Worm (Caenorhabditis elegans): ENCODE measurements around the gene set-11.

set-11 gene

DNA sequence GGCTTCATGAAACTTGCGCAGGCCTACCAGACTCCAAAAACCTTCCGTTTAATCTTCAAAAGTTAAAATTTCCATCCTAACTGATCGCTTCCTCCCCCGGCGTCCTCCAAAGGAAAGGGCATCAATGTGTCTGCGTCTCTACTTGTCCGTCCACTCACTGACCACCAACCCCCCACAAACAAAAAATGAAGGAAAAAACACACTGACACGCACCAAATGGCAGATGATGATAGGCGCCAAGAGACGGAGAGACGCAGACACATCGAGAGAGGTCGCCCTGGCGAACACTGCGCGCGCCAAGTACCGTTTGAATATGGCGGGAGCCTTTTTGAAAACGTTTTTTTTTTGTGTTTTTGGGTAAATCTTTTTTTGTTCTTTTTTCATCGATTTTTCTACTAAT is 42.4 kb upstream of the set-11 start (continued):
- TF ChIP-seq pqm-1 (tag; optimal IDR thresholded peaks at IDR 0.05) (no peak), skn-1 (tag; optimal IDR thresholded peaks at IDR 0.05) (no peak), nhr-77 (tag; optimal IDR thresholded peaks at IDR 0.05) (no peak), C34B4.2 (tag; optimal IDR thresholded peaks at IDR 0.05) (no peak), nhr-47 (tag; optimal IDR thresholded peaks at IDR 0.05) (peak; percentile 19), unc-30 (tag; optimal IDR thresholded peaks at IDR 0.05) (no peak), lir-3 (tag; optimal IDR thresholded peaks at IDR 0.05; ENCODE audit: poor library complexity) (no peak), efl-3 (GFP tag; optimal IDR thresholded peaks at IDR 0.05) (no peak), nhr-85 (tag) (peak; percentile 53), mef-2 (tag; optimal IDR thresholded peaks at IDR 0.05) (no peak), ceh-8 (GFP tag; optimal IDR thresholded peaks at IDR 0.05) (no peak), egl-13 (tag; optimal IDR thresholded peaks at IDR 0.05) (no peak), ama-1 (optimal IDR thresholded peaks at IDR 0.05) (no peak), tlp-1 (tag; optimal IDR thresholded peaks at IDR 0.05) (no peak), dsc-1 (tag; optimal IDR thresholded peaks at IDR 0.05) (no peak), Y116A8C.19 (tag; optimal IDR thresholded peaks at IDR 0.05; ENCODE audit: borderline replicate concordance) (no peak), jun-1 (tag; optimal IDR thresholded peaks at IDR 0.05) (no peak), isw-1 (GFP tag; IDR thresholded peaks at IDR 0.05) (no peak), hpl-2 (GFP tag; optimal IDR thresholded peaks at IDR 0.05) (no peak), ceh-88 (GFP tag; IDR thresholded peaks at IDR 0.05) (no peak), unc-62 (GFP tag; optimal IDR thresholded peaks at IDR 0.05) (no peak), snu-23 (GFP tag; optimal IDR thresholded peaks at IDR 0.05) (peak; percentile 33), unc-86 (tag; optimal IDR thresholded peaks at IDR 0.05) (no peak), nhr-76 (tag; optimal IDR thresholded peaks at IDR 0.05) (no peak), blmp-1 (tag; optimal IDR thresholded peaks at IDR 0.05) (no peak)

ce11 chrII:2734266-2734665 is 41.9 kb upstream of the set-11 start:
- no peak for TF ChIP-seq irx-1 (tag; optimal IDR thresholded peaks at IDR 0.05)

DNA sequence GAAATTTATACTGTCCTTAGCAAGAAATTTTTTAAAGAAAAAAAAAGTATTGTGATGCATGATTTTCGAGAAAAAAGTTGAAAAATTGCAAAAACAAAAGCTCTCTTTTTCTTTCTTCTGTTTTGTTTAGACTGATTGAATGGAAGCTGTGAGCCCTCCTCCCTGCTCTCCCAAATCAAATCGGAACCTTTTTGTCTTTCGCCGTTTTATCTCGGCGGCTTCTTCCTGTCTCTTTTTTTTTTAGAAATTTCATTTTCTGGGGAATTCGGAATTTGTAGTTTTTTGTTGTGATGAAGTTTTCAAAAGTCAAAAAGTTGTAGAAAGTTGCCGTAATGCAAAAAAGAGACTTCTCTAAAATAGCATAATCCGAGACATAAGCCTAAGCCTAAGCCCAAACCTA is 38.3 kb upstream of the set-11 start:
- TF ChIP-seq fkh-10 (GFP tag; optimal IDR thresholded peaks at IDR 0.05): peak; percentile 63
- TF ChIP-seq lin-14 (GFP tag; optimal IDR thresholded peaks at IDR 0.05): peak; percentile 34
- TF ChIP-seq nhr-76 (tag; optimal IDR thresholded peaks at IDR 0.05): no peak

DNA sequence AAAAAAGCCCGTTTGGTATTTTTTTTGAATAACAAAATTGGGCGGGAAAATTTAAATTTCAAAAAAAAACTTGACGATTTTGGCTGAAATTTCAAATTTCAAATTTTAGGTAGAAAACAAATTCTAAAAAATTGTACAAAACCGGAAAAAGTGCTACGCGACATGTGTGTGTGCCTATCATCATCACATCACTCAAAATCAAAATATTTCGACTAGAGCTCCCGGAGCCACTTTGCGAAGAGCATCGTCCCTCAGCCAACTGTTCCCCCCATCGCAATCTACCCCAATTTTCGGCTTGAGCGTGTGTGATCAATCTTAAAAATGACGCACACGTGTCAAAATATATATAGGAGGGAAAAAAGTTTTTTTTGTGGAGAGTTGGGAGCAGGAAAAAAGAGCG is 34.4 kb upstream of the set-11 start:
- TF ChIP-seq nhr-71 (tag; optimal IDR thresholded peaks at IDR 0.05): peak; percentile 0
- TF ChIP-seq rnt-1 (tag; optimal IDR thresholded peaks at IDR 0.05): peak; percentile 43
- TF ChIP-seq nhr-90 (tag; optimal IDR thresholded peaks at IDR 0.05; ENCODE audit: poor library complexity): no peak
- TF ChIP-seq lin-14 (GFP tag; optimal IDR thresholded peaks at IDR 0.05): peak; percentile 33

- TF ChIP-seq unc-86 (tag; optimal IDR thresholded peaks at IDR 0.05) (no peak), irx-1 (tag; optimal IDR thresholded peaks at IDR 0.05) (no peak), tbx-2 (tag; optimal IDR thresholded peaks at IDR 0.05) (no peak), tlp-1 (tag; optimal IDR thresholded peaks at IDR 0.05) (no peak), fkh-10 (GFP tag; optimal IDR thresholded peaks at IDR 0.05) (no peak), snpc-4 (tag; optimal IDR thresholded peaks at IDR 0.05) (no peak), ceh-63 (GFP tag; optimal IDR thresholded peaks at IDR 0.05) (no peak), unc-62 (GFP tag; optimal IDR thresholded peaks at IDR 0.05) (no peak), pag-3 (tag; optimal IDR thresholded peaks at IDR 0.05; ENCODE audit: borderline replicate concordance, insufficient read depth) (no peak), nhr-20 (tag; optimal IDR thresholded peaks at IDR 0.05) (no peak), nhr-47 (tag; optimal IDR thresholded peaks at IDR 0.05) (no peak), Y116A8C.19 (tag; optimal IDR thresholded peaks at IDR 0.05; ENCODE audit: borderline replicate concordance) (no peak), F16B12.6 (tag; optimal IDR thresholded peaks at IDR 0.05) (no peak)
Observed at ce11 chrII:2725561-2725960, 33.2 kb upstream of the set-11 start, which contains the start of the genes T05A8.11 and nep-2. T05A8.11 (minus strand) TSS chrII:2725661. nep-2 (minus strand) TSS chrII:2725752.
